ENCODE assay signal across 6 worm cellular contexts in the genomic region with DNA sequence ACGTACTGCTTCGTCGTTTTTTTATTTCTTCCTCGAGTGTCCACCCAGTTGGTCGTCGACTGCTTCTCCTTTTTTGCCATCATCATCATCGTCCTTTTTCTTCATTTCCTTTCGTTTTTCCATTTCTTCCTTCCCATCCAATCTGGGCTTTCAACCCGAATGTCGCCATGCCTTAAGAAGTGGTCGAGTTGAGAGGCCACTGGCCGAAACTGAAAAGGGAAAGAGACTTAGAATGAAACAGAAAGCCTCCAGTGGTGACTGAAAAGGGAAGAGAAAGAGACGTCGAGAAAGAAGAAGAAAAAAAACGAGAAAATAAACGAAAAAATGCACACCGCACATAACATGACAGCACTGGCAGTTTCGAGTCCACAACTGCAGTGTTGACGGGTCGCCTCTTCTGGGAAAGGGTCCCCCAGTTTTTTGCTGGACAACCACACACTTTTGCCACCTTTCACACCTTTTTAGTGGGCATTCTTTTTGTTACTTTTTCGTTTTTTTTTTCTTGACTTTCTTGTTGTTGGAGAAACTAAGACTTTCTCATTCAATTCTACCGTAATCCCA.
TF ChIP-seq lines count a peak whose summit lies in the region.

No protein-coding gene starts in this region.

TF ChIP-seq in whole organism, L1 larva, 84 proteins besides CTCF, POLR2A, EP300 and RAD21 (continues in another document):
- peak; percentile 15 for TF ChIP-seq snu-23 (GFP tag; optimal IDR thresholded peaks at IDR 0.05; lab: Kevin White, UChicago)
- no peak for TF ChIP-seq grh-1 (GFP tag; IDR thresholded peaks at IDR 0.05; lab: Robert Waterston, UW)
- TF ChIP-seq fkh-8 (tag; optimal IDR thresholded peaks at IDR 0.05; lab: Kevin White, UChicago) = peak; percentile 1
- no peak for TF ChIP-seq sox-4 (tag; optimal IDR thresholded peaks at IDR 0.05; lab: Kevin White, UChicago)
- peak in 1 of 2 experiments; percentile 33 for TF ChIP-seq lsy-2 (tag; optimal IDR thresholded peaks at IDR 0.05; lab: Kevin White, UChicago)
- TF ChIP-seq efl-1 (optimal IDR thresholded peaks at IDR 0.05; lab: Kevin White, UChicago) = no peak
- peak in 1 of 2 experiments; percentile 83 for TF ChIP-seq efl-1 (GFP tag; optimal IDR thresholded peaks at IDR 0.05 in 1 of 2; lab: Kevin White, UChicago)
- TF ChIP-seq nhr-47 (tag; optimal IDR thresholded peaks at IDR 0.05; lab: Kevin White, UChicago) = peak; percentile 29
- TF ChIP-seq unc-86 (tag; optimal IDR thresholded peaks at IDR 0.05; lab: Kevin White, UChicago) = no peak
- no peak for TF ChIP-seq hlh-4 (tag; optimal IDR thresholded peaks at IDR 0.05; lab: Kevin White, UChicago)
- peak; percentile 49 for TF ChIP-seq fkh-10 (GFP tag; optimal IDR thresholded peaks at IDR 0.05; lab: Kevin White, UChicago)
- TF ChIP-seq nhr-71 (tag; optimal IDR thresholded peaks at IDR 0.05; lab: Kevin White, UChicago) = peak; percentile 43
- TF ChIP-seq mdl-1 (tag; optimal IDR thresholded peaks at IDR 0.05; lab: Kevin White, UChicago) = no peak
- no peak for TF ChIP-seq Y116A8C.19 (tag; optimal IDR thresholded peaks at IDR 0.05; lab: Kevin White, UChicago; ENCODE audit: borderline replicate concordance)

TF ChIP-seq in whole organism, L2 larva, 48 proteins besides CTCF, POLR2A, EP300 and RAD21 (continues in another document):
- peak; percentile 66 for TF ChIP-seq unc-55 (GFP tag; optimal IDR thresholded peaks at IDR 0.05; lab: Kevin White, UChicago)
- no peak for TF ChIP-seq lin-39 (tag; optimal IDR thresholded peaks at IDR 0.05; lab: Kevin White, UChicago)
- TF ChIP-seq elt-1 (tag; optimal IDR thresholded peaks at IDR 0.05; lab: Kevin White, UChicago) = no peak
- TF ChIP-seq lin-13 (GFP tag; optimal IDR thresholded peaks at IDR 0.05; lab: Kevin White, UChicago) = no peak
- no peak for TF ChIP-seq blmp-1 (tag; optimal IDR thresholded peaks at IDR 0.05; lab: Kevin White, UChicago; ENCODE audit: insufficient read depth)
- no peak for TF ChIP-seq ztf-11 (tag; optimal IDR thresholded peaks at IDR 0.05; lab: Kevin White, UChicago)
- peak; percentile 59 for TF ChIP-seq nhr-129 (tag; optimal IDR thresholded peaks at IDR 0.05; lab: Kevin White, UChicago)
- peak; percentile 26 for TF ChIP-seq F13H6.1 (tag; optimal IDR thresholded peaks at IDR 0.05; lab: Kevin White, UChicago)
- TF ChIP-seq crh-2 (tag; optimal IDR thresholded peaks at IDR 0.05; lab: Kevin White, UChicago) = peak; percentile 11
- no peak for TF ChIP-seq peb-1 (tag; optimal IDR thresholded peaks at IDR 0.05; lab: Kevin White, UChicago)
- no peak for TF ChIP-seq nhr-237 (tag; optimal IDR thresholded peaks at IDR 0.05; lab: Kevin White, UChicago)
- TF ChIP-seq nhr-23 (tag; optimal IDR thresholded peaks at IDR 0.05; lab: Kevin White, UChicago) = no peak
- TF ChIP-seq C34F6.9 (tag; optimal IDR thresholded peaks at IDR 0.05; lab: Kevin White, UChicago) = peak; percentile 57
- TF ChIP-seq nhr-21 (tag; optimal IDR thresholded peaks at IDR 0.05; lab: Kevin White, UChicago) = no peak
- no peak for TF ChIP-seq ztf-4 (tag; optimal IDR thresholded peaks at IDR 0.05; lab: Kevin White, UChicago)

TF ChIP-seq in whole organism, L3 larva, 47 proteins besides CTCF, POLR2A, EP300 and RAD21 (continues in another document):
- no peak for TF ChIP-seq egl-27 (tag; optimal IDR thresholded peaks at IDR 0.05; lab: Kevin White, UChicago)
- TF ChIP-seq elt-1 (tag; optimal IDR thresholded peaks at IDR 0.05; lab: Kevin White, UChicago) = no peak
- TF ChIP-seq fos-1 (tag; optimal IDR thresholded peaks at IDR 0.05; lab: Kevin White, UChicago) = no peak
- no peak for TF ChIP-seq nhr-237 (tag; optimal IDR thresholded peaks at IDR 0.05; lab: Kevin White, UChicago)
- no peak for TF ChIP-seq ceh-82 (tag; optimal IDR thresholded peaks at IDR 0.05; lab: Kevin White, UChicago)
- no peak for TF ChIP-seq ceh-9 (tag; optimal IDR thresholded peaks at IDR 0.05; lab: Kevin White, UChicago)
- peak; percentile 78 for TF ChIP-seq nfya-1 (tag; optimal IDR thresholded peaks at IDR 0.05; lab: Kevin White, UChicago; ENCODE audit: insufficient read depth)
- no peak for TF ChIP-seq nhr-43 (tag; optimal IDR thresholded peaks at IDR 0.05; lab: Kevin White, UChicago; ENCODE audit: poor library complexity, severe bottlenecking)
- no peak for TF ChIP-seq ztf-4 (tag; optimal IDR thresholded peaks at IDR 0.05; lab: Kevin White, UChicago)
- TF ChIP-seq ztf-11 (tag; optimal IDR thresholded peaks at IDR 0.05; lab: Kevin White, UChicago) = no peak
- TF ChIP-seq zag-1 (tag; optimal IDR thresholded peaks at IDR 0.05; lab: Kevin White, UChicago) = no peak
- peak; percentile 2 for TF ChIP-seq hmg-11 (tag; optimal IDR thresholded peaks at IDR 0.05; lab: Kevin White, UChicago)
- TF ChIP-seq nhr-25 (tag; optimal IDR thresholded peaks at IDR 0.05; lab: Kevin White, UChicago) = no peak
- no peak for TF ChIP-seq nhr-77 (tag; optimal IDR thresholded peaks at IDR 0.05; lab: Kevin White, UChicago)
- TF ChIP-seq ZK546.5 (tag; optimal IDR thresholded peaks at IDR 0.05; lab: Kevin White, UChicago) = no peak

TF ChIP-seq in whole organism, L4 larva, 104 proteins besides CTCF, POLR2A, EP300 and RAD21 (continues in another document):
- TF ChIP-seq zip-2 (tag; optimal IDR thresholded peaks at IDR 0.05; lab: Kevin White, UChicago) (no peak), rbr-2 (tag; optimal IDR thresholded peaks at IDR 0.05; lab: Kevin White, UChicago) (peak; percentile 8), ctbp-1 (GFP tag; IDR thresholded peaks at IDR 0.05; lab: Robert Waterston, UW) (no peak), nhr-102 (tag; optimal IDR thresholded peaks at IDR 0.05; lab: Kevin White, UChicago) (no peak), F44E2.7 (GFP tag; IDR thresholded peaks at IDR 0.05; lab: Robert Waterston, UW) (no peak), ceh-62 (tag; optimal IDR thresholded peaks at IDR 0.05; lab: Kevin White, UChicago) (no peak), fos-1 (tag; optimal IDR thresholded peaks at IDR 0.05; lab: Kevin White, UChicago) (no peak), nhr-48 (tag; optimal IDR thresholded peaks at IDR 0.05; lab: Kevin White, UChicago) (no peak), aha-1 (tag; lab: Kevin White, UChicago) (peak; percentile 97), sdz-12 (GFP tag; optimal IDR thresholded peaks at IDR 0.05; lab: Kevin White, UChicago) (no peak), hlh-11 (tag; optimal IDR thresholded peaks at IDR 0.05; lab: Kevin White, UChicago) (peak; percentile 25), arid-1 (GFP tag; conservative IDR thresholded peaks at IDR 0.05; lab: Robert Waterston, UW) (no peak), fkh-10 (GFP tag; optimal IDR thresholded peaks at IDR 0.05; lab: Kevin White, UChicago) (no peak), daf-16 (GFP tag; optimal IDR thresholded peaks at IDR 0.05; lab: Kevin White, UChicago) (no peak), daf-16 (tag; optimal IDR thresholded peaks at IDR 0.05; lab: Kevin White, UChicago) (no peak), lir-3 (tag; optimal IDR thresholded peaks at IDR 0.05; lab: Kevin White, UChicago) (no peak), spr-1 (tag; optimal IDR thresholded peaks at IDR 0.05; lab: Kevin White, UChicago) (no peak)

TF ChIP-seq in whole organism, late embryonic, 69 proteins besides CTCF, POLR2A, EP300 and RAD21:
- TF ChIP-seq ceh-9 (tag; optimal IDR thresholded peaks at IDR 0.05; lab: Kevin White, UChicago) (no peak), unc-42 (tag; optimal IDR thresholded peaks at IDR 0.05; lab: Kevin White, UChicago) (peak; percentile 12)

TF ChIP-seq in whole organism, young adult, 124 proteins besides CTCF, POLR2A, EP300 and RAD21:
- TF ChIP-seq zfh-2 (GFP tag; conservative IDR thresholded peaks at IDR 0.05; lab: Robert Waterston, UW) (peak; percentile 46; the same call in 1 of the 2 replicates), K11D2.4 (GFP tag; IDR thresholded peaks at IDR 0.05; lab: Robert Waterston, UW) (0 out of 2 replicates have a peak, but pooled peaks have one; percentile 47), K12H6.12 (tag; optimal IDR thresholded peaks at IDR 0.05; lab: Kevin White, UChicago) (peak; percentile 41), mcd-1 (GFP tag; IDR thresholded peaks at IDR 0.05; lab: Robert Waterston, UW) (0 out of 2 replicates have a peak, but pooled peaks have one; percentile 19), ztf-3 (GFP tag; optimal IDR thresholded peaks at IDR 0.05; lab: Kevin White, UChicago) (no peak), dox-1 (GFP tag; IDR thresholded peaks at IDR 0.05; lab: Robert Waterston, UW) (0 out of 2 replicates have a peak, but pooled peaks have one; percentile 10), ceh-27 (GFP tag; optimal IDR thresholded peaks at IDR 0.05; lab: Kevin White, UChicago) (peak; percentile 63), chd-7 (tag; optimal IDR thresholded peaks at IDR 0.05; lab: Kevin White, UChicago) (no peak), ztf-22 (GFP tag; optimal IDR thresholded peaks at IDR 0.05; lab: Kevin White, UChicago) (no peak), aptf-3 (GFP tag; IDR thresholded peaks at IDR 0.05; lab: Robert Waterston, UW) (0 out of 2 replicates have a peak, but pooled peaks have one; percentile 38)
TF ChIP-seq in whole organism, young adult: peak in this region for 7.
